Fruit fly (Drosophila melanogaster) whole organism, embryonic: ENCODE results near the gene MRG15.

Experiments
- Atf6 ChIP-seq: fragments of 200-800 bp; sonication (Bioruptor generic); IDR thresholded peaks from 2 replicates; pipeline ENCODE4 v1.3.6; 2022; ENCODE audit warnings: missing biosample characterization, missing genetic modification characterization
- CG10147 ChIP-seq: fragments of 200-800 bp; sonication (Bioruptor generic); optimal IDR thresholded peaks from 2 replicates; lab custom pipeline; 2019; ENCODE audit warnings: missing biosample characterization, mild to moderate bottlenecking, missing genetic modification characterization, moderate library complexity
- CG10267 ChIP-seq: fragments of 200-800 bp; sonication (Bioruptor generic); optimal IDR thresholded peaks from 2 replicates; lab custom pipeline; 2018; ENCODE audit warnings: missing biosample characterization, mild to moderate bottlenecking, missing genetic modification characterization, moderate library complexity
- CG10321 ChIP-seq: fragments of 200-800 bp; sonication (Bioruptor generic); IDR thresholded peaks from 2 replicates; pipeline ENCODE4 v1.3.6; 2022; ENCODE audit warnings: missing biosample characterization, missing genetic modification characterization
- CG10462 ChIP-seq: fragments of 200-800 bp; sonication (Bioruptor generic); optimal IDR thresholded peaks from 2 replicates; lab custom pipeline; 2016; ENCODE audit warnings: missing biosample characterization, missing genetic modification characterization
- CG11696 ChIP-seq: fragments of 200-800 bp; sonication (Bioruptor generic); IDR thresholded peaks from 2 replicates; pipeline ENCODE4 v1.3.6; 2022; ENCODE audit warnings: missing biosample characterization, missing genetic modification characterization
- CG12236 ChIP-seq: fragments of 200-800 bp; sonication (Bioruptor generic); optimal IDR thresholded peaks from 2 replicates; lab custom pipeline; 2016; ENCODE audit warnings: missing biosample characterization, missing genetic modification characterization
- CG15269 ChIP-seq: fragments of 200-800 bp; sonication (Bioruptor generic); optimal IDR thresholded peaks from 2 replicates; lab custom pipeline; 2018; ENCODE audit warnings: missing biosample characterization, mild to moderate bottlenecking, missing genetic modification characterization, moderate library complexity
- CG17612 ChIP-seq: fragments of 200-800 bp; sonication (Bioruptor generic); IDR thresholded peaks from 2 replicates; pipeline ENCODE4 v1.3.6; 2022; ENCODE audit warnings: missing biosample characterization, missing genetic modification characterization
- CG1832 ChIP-seq: fragments of 200-800 bp; sonication (Bioruptor generic); optimal IDR thresholded peaks from 2 replicates; lab custom pipeline; 2017; ENCODE audit warnings: missing biosample characterization, mild to moderate bottlenecking, missing genetic modification characterization, inconsistent platforms
- CG18599 ChIP-seq: fragments of 200-800 bp; sonication (Bioruptor generic); optimal IDR thresholded peaks from 3 replicates; lab custom pipeline; 2017; ENCODE audit warnings: missing biosample characterization, missing genetic modification characterization, mild to moderate bottlenecking, moderate library complexity, missing genetic modification reagents
- CG33557 ChIP-seq: fragments of 200-800 bp; sonication (Bioruptor generic); optimal IDR thresholded peaks from 2 replicates; lab custom pipeline; 2019; ENCODE audit warnings: missing biosample characterization, mild to moderate bottlenecking, missing genetic modification characterization, moderate library complexity
- CG3847 ChIP-seq: fragments of 200-800 bp; sonication (Bioruptor generic); IDR thresholded peaks from 2 replicates; pipeline ENCODE4 v1.3.6; 2022; ENCODE audit warnings: missing biosample characterization, missing genetic modification characterization
- CG6175 ChIP-seq: fragments of 200-800 bp; sonication (Bioruptor generic); IDR thresholded peaks from 3 replicates; pipeline ENCODE4 v1.3.6; 2022; ENCODE audit warnings: missing biosample characterization, missing genetic modification characterization
- CG6254 ChIP-seq: fragments of 200-800 bp; sonication (Bioruptor generic); optimal IDR thresholded peaks from 3 replicates; lab custom pipeline; 2017; ENCODE audit warnings: mild to moderate bottlenecking, missing biosample characterization, missing genetic modification reagents, missing genetic modification characterization
- CG6654 ChIP-seq: fragments of 200-800 bp; sonication (Bioruptor generic); optimal IDR thresholded peaks from 2 replicates; lab custom pipeline; 2017; ENCODE audit warnings: missing biosample characterization, mild to moderate bottlenecking, missing genetic modification characterization
- CG6765 ChIP-seq: fragments of 200-800 bp; sonication (Bioruptor generic); optimal IDR thresholded peaks from 3 replicates; lab custom pipeline; 2017; ENCODE audit warnings: missing biosample characterization, mild to moderate bottlenecking, missing genetic modification characterization
- CG7786 ChIP-seq: fragments of 200-800 bp; sonication (Bioruptor generic); optimal IDR thresholded peaks from 2 replicates; lab custom pipeline; 2016; ENCODE audit warnings: missing biosample characterization, missing genetic modification characterization
- CG8478 ChIP-seq: fragments of >200 bp; optimal IDR thresholded peaks from 2 replicates; lab custom pipeline; 2018
- Drgx ChIP-seq: fragments of 200-800 bp; sonication (Bioruptor generic); IDR thresholded peaks from 2 replicates; pipeline ENCODE4 v1.3.6; 2022; ENCODE audit warnings: missing biosample characterization, missing genetic modification characterization
- E2f2 ChIP-seq: fragments of 200-800 bp; sonication (Bioruptor generic); IDR thresholded peaks from 2 replicates; pipeline ENCODE4 v1.3.6; 2022; ENCODE audit warnings: missing biosample characterization, missing genetic modification characterization
- Gug ChIP-seq: fragments of 200-800 bp; sonication (Bioruptor generic); IDR thresholded peaks from 4 replicates; pipeline ENCODE4 v1.3.6; 2022; ENCODE audit warnings: missing biosample characterization, missing genetic modification characterization
- Hand ChIP-seq: fragments of 200-800 bp; sonication (Bioruptor generic); optimal IDR thresholded peaks from 2 replicates; lab custom pipeline; 2017; ENCODE audit warnings: mild to moderate bottlenecking, missing biosample characterization, missing genetic modification reagents, missing genetic modification characterization
- Hey ChIP-seq: fragments of 200-800 bp; sonication (Bioruptor generic); optimal IDR thresholded peaks from 3 replicates; lab custom pipeline; 2018; ENCODE audit warnings: missing biosample characterization, mild to moderate bottlenecking, missing genetic modification characterization
- Hr78 ChIP-seq, 2 experiments: fragments of 200-800 bp in 1 of 2; fragments of >200 bp in 1 of 2; sonication (Bioruptor generic) in 1 of 2; optimal IDR thresholded peaks; 2 replicates each; lab custom pipeline; 2017 to 2019; ENCODE audit warnings: missing biosample characterization in 2 of 2, missing genetic modification characterization in 2 of 2, mild to moderate bottlenecking in 1 of 2, moderate library complexity in 1 of 2
- MESR4 ChIP-seq: fragments of 200-800 bp; sonication (Bioruptor generic); optimal IDR thresholded peaks from 2 replicates; lab custom pipeline; 2018; ENCODE audit warnings: missing biosample characterization, mild to moderate bottlenecking, missing genetic modification characterization, moderate library complexity
- Mad ChIP-seq: fragments of 200-800 bp; sonication (Bioruptor generic); optimal IDR thresholded peaks from 2 replicates; lab custom pipeline; 2016; ENCODE audit warnings: missing biosample characterization, missing genetic modification characterization
- Max ChIP-seq: fragments of 200-800 bp; sonication (Bioruptor generic); optimal IDR thresholded peaks from 2 replicates; lab custom pipeline; 2016; ENCODE audit warnings: missing biosample characterization, mild to moderate bottlenecking, missing genetic modification characterization
- Mrtf ChIP-seq: fragments of 200-800 bp; sonication (Bioruptor generic); IDR thresholded peaks from 3 replicates; pipeline ENCODE4 v1.3.6; 2022; ENCODE audit warnings: missing biosample characterization, missing genetic modification characterization
- Six4 ChIP-seq: fragments of 200-800 bp; sonication (Bioruptor generic); optimal IDR thresholded peaks from 2 replicates; lab custom pipeline; 2016; ENCODE audit warnings: missing biosample characterization, missing genetic modification characterization
- abd-A ChIP-seq: fragments of 200-800 bp; sonication (Bioruptor generic); optimal IDR thresholded peaks from 3 replicates; lab custom pipeline; 2019; ENCODE audit warnings: missing biosample characterization, mild to moderate bottlenecking, missing genetic modification characterization, moderate library complexity
- ash1 ChIP-seq: fragments of 200-800 bp; sonication (Bioruptor generic); optimal IDR thresholded peaks from 2 replicates; lab custom pipeline; 2018; ENCODE audit warnings: missing biosample characterization, mild to moderate bottlenecking, missing genetic modification characterization
- bab2 ChIP-seq: fragments of 200-800 bp; sonication (Bioruptor generic); optimal IDR thresholded peaks from 2 replicates; lab custom pipeline; 2016; ENCODE audit warnings: missing biosample characterization, missing genetic modification characterization
- dimm ChIP-seq: fragments of 200-800 bp; sonication (Bioruptor generic); IDR thresholded peaks from 2 replicates; pipeline ENCODE4 v1.3.6; 2022; ENCODE audit warnings: missing biosample characterization, missing genetic modification characterization
- ewg ChIP-seq: fragments of 200-800 bp; sonication (Bioruptor generic); optimal IDR thresholded peaks from 3 replicates; lab custom pipeline; 2017; ENCODE audit warnings: mild to moderate bottlenecking, missing biosample characterization, missing genetic modification reagents, missing genetic modification characterization
- fru ChIP-seq: fragments of >200 bp; optimal IDR thresholded peaks from 2 replicates; lab custom pipeline; 2017
- gcm2 ChIP-seq: fragments of 200-800 bp; sonication (Bioruptor generic); optimal IDR thresholded peaks from 2 replicates; lab custom pipeline; 2016; ENCODE audit warnings: missing biosample characterization, missing genetic modification characterization
- grau ChIP-seq: fragments of 200-800 bp; optimal IDR thresholded peaks from 3 replicates; lab custom pipeline; 2019; ENCODE audit warnings: missing biosample characterization, mild to moderate bottlenecking, missing genetic modification characterization, moderate library complexity
- gt ChIP-seq: fragments of 200-800 bp; sonication (Bioruptor generic); IDR thresholded peaks from 2 replicates; pipeline ENCODE4 v1.3.6; 2022; ENCODE audit warnings: missing biosample characterization, missing genetic modification characterization
- ind ChIP-seq: fragments of 200-800 bp; sonication (Bioruptor generic); optimal IDR thresholded peaks from 3 replicates; lab custom pipeline; 2016; ENCODE audit warnings: missing biosample characterization, missing genetic modification characterization
- jumu ChIP-seq: fragments of 200-800 bp; sonication (Bioruptor generic); optimal IDR thresholded peaks from 3 replicates; lab custom pipeline; 2016; ENCODE audit warnings: missing biosample characterization, missing genetic modification characterization
- mld ChIP-seq: fragments of 200-800 bp; sonication (Bioruptor generic); IDR thresholded peaks from 3 replicates; pipeline ENCODE4 v1.3.6; 2022; ENCODE audit warnings: missing biosample characterization, missing genetic modification characterization; ENCODE audit not compliant: partially characterized antibody
- nerfin-2 ChIP-seq: fragments of 200-800 bp; sonication (Bioruptor generic); IDR thresholded peaks from 2 replicates; pipeline ENCODE4 v1.3.6; 2022; ENCODE audit warnings: missing biosample characterization, missing genetic modification characterization; ENCODE audit not compliant: partially characterized antibody
- nom ChIP-seq: fragments of 200-800 bp; sonication (Bioruptor generic); optimal IDR thresholded peaks from 2 replicates; lab custom pipeline; 2017; ENCODE audit warnings: missing biosample characterization, missing genetic modification characterization, mild to moderate bottlenecking, moderate library complexity, missing genetic modification reagents
- pan ChIP-seq, 4 experiments: fragments of >200 bp in 3 of 4; fragments of 200-800 bp in 1 of 4; sonication (Bioruptor generic) in 1 of 4; optimal IDR thresholded peaks in 3 of 4; IDR thresholded peaks in 1 of 4; 2 replicates each; pipeline versions ENCODE4 v1.3.6 to Lab custom; 2017 to 2022; ENCODE audit warnings: missing biosample characterization in 2 of 4, missing genetic modification characterization in 2 of 4, mixed read lengths in 1 of 4
- rib ChIP-seq: fragments of 200-800 bp; sonication (Bioruptor generic); IDR thresholded peaks from 2 replicates; pipeline ENCODE4 v1.3.6; 2022; ENCODE audit warnings: missing biosample characterization, missing genetic modification characterization
- sens ChIP-seq: fragments of 200-800 bp; sonication (Bioruptor generic); peaks from one replicate; lab custom pipeline; 2016; ENCODE audit warnings: missing biosample characterization, missing genetic modification characterization
- sob ChIP-seq: fragments of 200-800 bp; sonication (Bioruptor generic); IDR thresholded peaks from 2 replicates; pipeline ENCODE4 v1.3.6; 2022; ENCODE audit warnings: missing biosample characterization, missing genetic modification characterization
- trh ChIP-seq: fragments of 200-800 bp; sonication (Bioruptor generic); optimal IDR thresholded peaks from 2 replicates; lab custom pipeline; 2016; ENCODE audit warnings: missing biosample characterization, missing genetic modification characterization
- vvl ChIP-seq: fragments of 200-800 bp; sonication (Bioruptor generic); IDR thresholded peaks from 2 replicates; pipeline ENCODE4 v1.3.6; 2022; ENCODE audit warnings: missing biosample characterization, missing genetic modification characterization

MRG15 gene

DNA sequence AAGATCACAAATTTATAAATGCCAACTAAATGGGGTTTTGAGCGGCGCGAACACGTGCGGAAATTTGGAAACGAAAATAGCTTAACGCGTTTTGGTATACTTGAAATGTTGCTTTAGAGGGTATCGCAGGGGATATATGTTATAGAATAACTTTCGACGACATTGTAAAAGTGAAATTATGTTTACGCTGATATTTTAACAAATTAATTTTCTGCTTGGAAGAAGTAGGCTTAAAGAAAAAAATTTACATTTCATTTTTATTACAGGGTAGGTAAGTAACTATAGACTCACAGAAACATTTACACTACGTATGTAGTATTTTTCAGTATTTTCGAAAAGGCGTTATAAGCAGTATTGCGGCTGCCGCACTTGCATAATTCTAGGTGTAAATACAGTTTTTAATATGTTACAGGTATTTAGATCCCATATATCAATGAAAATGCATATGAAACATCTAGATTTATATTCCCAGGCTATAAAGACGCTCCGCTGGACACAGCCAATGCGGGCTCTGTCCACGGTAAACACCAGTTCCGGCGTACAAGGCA lies 48.5 kb downstream of the MRG15 start, which contains the start of the genes Art3 and mRpS10 (continued):
- TF ChIP-seq CG10267 (tag; lab: Kevin White, UChicago) (peak; percentile 100), Hr78 (GFP tag; optimal IDR thresholded peaks at IDR 0.05; lab: Kevin White, UChicago) (peak in 1 of 2 experiments; percentile 98), Hey (peak; percentile 99), CG17612 (GFP tag; lab: Robert Waterston, UW) (peak; percentile 100), ash1 (peak; percentile 99), jumu (GFP tag; lab: Kevin White, UChicago) (peak; percentile 100), bab2 (peak; percentile 100), gt (GFP tag; lab: Robert Waterston, UW) (peak; percentile 100), ewg (GFP tag; lab: Kevin White, UChicago) (peak; percentile 100), CG10147 (GFP tag; lab: Kevin White, UChicago) (peak; percentile 100), Hand (peak; percentile 99), Atf6 (peak; percentile 100), CG6765 (GFP tag; lab: Kevin White, UChicago) (peak; percentile 99), Drgx (peak; percentile 100), vvl (peak; percentile 100), CG3847 (GFP tag; lab: Robert Waterston, UW) (peak; percentile 100), Mrtf (GFP tag; lab: Robert Waterston, UW) (peak; percentile 100), CG7786 (GFP tag; lab: Kevin White, UChicago) (peak; percentile 100), CG33557 (GFP tag; lab: Kevin White, UChicago) (peak; percentile 100), dimm (peak; percentile 100), rib (GFP tag; lab: Robert Waterston, UW) (peak; percentile 100), CG11696 (GFP tag; lab: Robert Waterston, UW) (peak; percentile 99), Six4 (GFP tag; lab: Kevin White, UChicago) (peak; percentile 100), E2f2 (GFP tag; lab: Robert Waterston, UW) (peak; percentile 96), pan (optimal IDR thresholded peaks at IDR 0.05; lab: Kevin White, UChicago) (peak in 1 of 2 experiments; percentile 82), pan (GFP tag; optimal IDR thresholded peaks at IDR 0.05 in 1 of 2, IDR thresholded peaks at IDR 0.05 in 1 of 2) (peak; percentile 84 to 100), CG12236 (peak; percentile 100), CG15269 (peak; percentile 100), CG6654 (peak; percentile 96), CG10462 (GFP tag; lab: Kevin White, UChicago) (peak; percentile 100), nerfin-2 (no peak), grau (tag; lab: Kevin White, UChicago) (peak; percentile 100), Gug (GFP tag; lab: Robert Waterston, UW) (peak; percentile 99), sens (peak; percentile 100), mld (GFP tag; lab: Robert Waterston, UW) (no peak), MESR4 (GFP tag; lab: Kevin White, UChicago) (peak; percentile 93), CG1832 (GFP tag; lab: Kevin White, UChicago) (no peak), gcm2 (GFP tag; lab: Kevin White, UChicago) (peak; percentile 99), nom (peak; percentile 99), trh (GFP tag; lab: Kevin White, UChicago) (peak; percentile 100), fru (lab: Kevin White, UChicago) (no peak), CG6175 (peak; percentile 100), CG8478 (lab: Kevin White, UChicago) (no peak), CG10321 (peak; percentile 92), ind (GFP tag; lab: Kevin White, UChicago) (peak; percentile 100), CG6254 (peak; percentile 98), Mad (peak; percentile 100), CG18599 (GFP tag; lab: Kevin White, UChicago) (peak; percentile 100), abd-A (no peak), sob (GFP tag; lab: Robert Waterston, UW) (peak; percentile 100), Max (GFP tag; lab: Kevin White, UChicago) (peak; percentile 100)
